Fruit fly (Drosophila melanogaster) S2 (cell line): ENCODE data around the gene D19B.

Experiments used
- CG8478 ChIP-seq: fragments of >200 bp; optimal IDR thresholded peaks from 2 replicates; lab custom pipeline; 2018
- CTCF ChIP-seq, 2 experiments: fragments of >200 bp; optimal IDR thresholded peaks; 2 replicates each; lab custom pipeline; 2018

DNA sequence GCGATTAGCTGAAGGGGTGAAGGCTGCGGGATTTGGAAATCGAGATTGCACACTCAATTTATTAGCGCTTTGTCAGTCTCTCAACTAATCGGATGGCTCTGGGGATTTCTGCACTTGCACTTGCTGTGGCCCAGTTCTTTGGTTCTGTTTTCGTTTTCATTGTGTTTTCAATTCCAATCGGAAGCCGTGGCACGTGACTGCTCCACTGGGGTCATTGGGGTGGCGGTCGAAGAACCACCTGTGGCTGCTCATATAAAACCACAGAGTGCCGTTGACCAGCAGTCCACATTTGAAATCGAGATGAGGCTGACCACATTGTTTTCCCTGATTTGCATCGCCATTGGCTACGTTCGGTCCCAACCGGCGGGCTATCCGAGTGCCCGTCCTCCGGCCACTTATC lies 24.2 kb downstream of the D19B start, which contains the start of gene Cpr65Az:
- TF ChIP-seq CTCF (optimal IDR thresholded peaks at IDR 0.05; lab: Kevin White, UChicago) (no peak), CG8478 (lab: Kevin White, UChicago) (no peak)
